Worm (Caenorhabditis elegans) whole organism, L4 larva: ENCODE measurements around the gene F37H8.5.

Source experiments
- R02D3.7 ChIP-seq: fragments of 150-350 bp; sonication (generic microtip); optimal IDR thresholded peaks from 3 replicates; lab custom pipeline; 2014; ENCODE audit warnings: missing biosample characterization, missing genetic modification characterization
- T20F7.1 ChIP-seq: fragments of 200-800 bp; sonication (Bioruptor generic); optimal IDR thresholded peaks from 2 replicates; lab custom pipeline; 2018; ENCODE audit warnings: mild to moderate bottlenecking, missing genetic modification characterization, missing compliant biosample characterization
- Y75B8A.6 ChIP-seq: fragments of 200-800 bp; sonication (Bioruptor generic); IDR thresholded peaks from 2 replicates; pipeline ENCODE4 v1.3.6; 2022; ENCODE audit warnings: missing genetic modification reagents, missing genetic modification characterization, missing compliant biosample characterization
- ZK337.2 ChIP-seq: fragments of 200-800 bp; sonication (Bioruptor generic); IDR thresholded peaks from 2 replicates; pipeline ENCODE4 v1.3.6; 2022; ENCODE audit warnings: missing genetic modification reagents, missing genetic modification characterization, missing compliant biosample characterization
- ZK546.5 ChIP-seq, 2 experiments: sonication (generic microtip); optimal IDR thresholded peaks; 2 replicates each; lab custom pipeline; 2017; ENCODE audit warnings: missing biosample characterization in 2 of 2, missing genetic modification characterization in 2 of 2
- aha-1 ChIP-seq: fragments of 150-350 bp; peaks from one replicate; lab custom pipeline; 2014; ENCODE audit warnings: missing biosample characterization, missing genetic modification characterization
- ceh-32 ChIP-seq: sonication (generic microtip); optimal IDR thresholded peaks from 2 replicates; lab custom pipeline; 2016; ENCODE audit warnings: mild to moderate bottlenecking, missing genetic modification characterization, missing compliant biosample characterization; ENCODE audit not compliant: poor library complexity
- ces-1 ChIP-seq: fragments of 150-350 bp; sonication (generic microtip); optimal IDR thresholded peaks from 4 replicates; lab custom pipeline; 2014; ENCODE audit warnings: missing biosample characterization, missing genetic modification reagents, missing genetic modification characterization
- daf-12 ChIP-seq: fragments of 150-350 bp; optimal IDR thresholded peaks from 2 replicates; lab custom pipeline; 2014; ENCODE audit warnings: missing biosample characterization, missing genetic modification reagents, missing genetic modification characterization
- daf-8 ChIP-seq: fragments of 200-800 bp; sonication (Bioruptor generic); IDR thresholded peaks from 2 replicates; pipeline ENCODE4 v1.3.6; 2022; ENCODE audit warnings: missing genetic modification characterization, missing compliant biosample characterization
- dmd-6 ChIP-seq: fragments of 200-800 bp; sonication (Bioruptor generic); IDR thresholded peaks from 2 replicates; pipeline ENCODE4 v1.3.6; 2022; ENCODE audit warnings: missing genetic modification reagents, missing genetic modification characterization, missing compliant biosample characterization
- dmd-8 ChIP-seq: fragments of 200-800 bp; sonication (Bioruptor generic); IDR thresholded peaks from 2 replicates; pipeline ENCODE4 v1.3.6; 2022; ENCODE audit warnings: missing genetic modification characterization, missing compliant biosample characterization
- dmd-9 ChIP-seq: fragments of 200-800 bp; sonication (Bioruptor generic); IDR thresholded peaks from 2 replicates; pipeline ENCODE4 v1.3.6; 2022; ENCODE audit warnings: missing genetic modification reagents, missing genetic modification characterization, missing compliant biosample characterization
- egl-27 ChIP-seq: sonication (generic microtip); optimal IDR thresholded peaks from 3 replicates; lab custom pipeline; 2017; ENCODE audit warnings: missing biosample characterization, missing genetic modification reagents, missing genetic modification characterization
- egl-43 ChIP-seq: fragments of 200-800 bp; sonication (Bioruptor generic); IDR thresholded peaks from 2 replicates; pipeline ENCODE4 v1.3.6; 2022; ENCODE audit warnings: missing genetic modification reagents, missing genetic modification characterization, missing compliant biosample characterization
- fos-1 ChIP-seq: fragments of 150-350 bp; optimal IDR thresholded peaks from 2 replicates; lab custom pipeline; 2014; ENCODE audit warnings: missing biosample characterization, missing genetic modification characterization
- hlh-30 ChIP-seq: sonication (generic microtip); optimal IDR thresholded peaks from 2 replicates; lab custom pipeline; 2017; ENCODE audit warnings: antibody characterized with exemption, mild to moderate bottlenecking, missing genetic modification characterization, missing compliant biosample characterization; ENCODE audit not compliant: insufficient read depth
- hmg-1.1 ChIP-seq: fragments of 200-800 bp; sonication (Bioruptor generic); IDR thresholded peaks from 2 replicates; pipeline ENCODE4 v1.3.6; 2022; ENCODE audit warnings: missing genetic modification reagents, missing genetic modification characterization, missing compliant biosample characterization
- jun-1 ChIP-seq: fragments of 150-350 bp; optimal IDR thresholded peaks from 2 replicates; lab custom pipeline; 2014; ENCODE audit warnings: missing biosample characterization, missing genetic modification reagents, missing genetic modification characterization
- lin-29 ChIP-seq: fragments of 200-800 bp; sonication (Bioruptor generic); IDR thresholded peaks from 2 replicates; pipeline ENCODE4 v1.3.6; 2022; ENCODE audit warnings: missing genetic modification reagents, missing genetic modification characterization, missing compliant biosample characterization
- mdl-1 ChIP-seq, 2 experiments: fragments of 150-350 bp in 1 of 2; sonication (generic microtip) in 1 of 2; optimal IDR thresholded peaks; 2 replicates each; lab custom pipeline; 2014 to 2017; ENCODE audit warnings: missing biosample characterization in 2 of 2, missing genetic modification characterization in 2 of 2
- nhr-102 ChIP-seq: sonication (generic microtip); optimal IDR thresholded peaks from 2 replicates; lab custom pipeline; 2016; ENCODE audit warnings: mild to moderate bottlenecking, missing genetic modification characterization, moderate library complexity, missing compliant biosample characterization
- nhr-111 ChIP-seq: fragments of 200-800 bp; sonication (Bioruptor generic); optimal IDR thresholded peaks from 2 replicates; lab custom pipeline; 2018; ENCODE audit warnings: mild to moderate bottlenecking, missing genetic modification characterization, missing compliant biosample characterization
- nhr-28 ChIP-seq: fragments of 150-350 bp; optimal IDR thresholded peaks from 2 replicates; lab custom pipeline; 2014; ENCODE audit warnings: missing biosample characterization, missing genetic modification characterization
- nhr-76 ChIP-seq: fragments of 150-350 bp; optimal IDR thresholded peaks from 2 replicates; lab custom pipeline; 2014; ENCODE audit warnings: missing biosample characterization, missing genetic modification characterization
- pqm-1 ChIP-seq: sonication (generic microtip); optimal IDR thresholded peaks from 2 replicates; lab custom pipeline; 2017; ENCODE audit warnings: missing biosample characterization, missing genetic modification characterization
- saeg-2 ChIP-seq: fragments of 200-800 bp; sonication (Bioruptor generic); IDR thresholded peaks from 2 replicates; pipeline ENCODE4 v1.3.6; 2022; ENCODE audit warnings: missing genetic modification reagents, missing genetic modification characterization, missing compliant biosample characterization
- set-16 ChIP-seq: fragments of 200-800 bp; sonication (Bioruptor generic); IDR thresholded peaks from 2 replicates; pipeline ENCODE4 v1.3.6; 2022; ENCODE audit warnings: missing genetic modification reagents, missing genetic modification characterization, missing compliant biosample characterization
- snpc-1.2 ChIP-seq: fragments of 200-800 bp; sonication (Bioruptor generic); IDR thresholded peaks from 2 replicates; pipeline ENCODE4 v1.3.6; 2022; ENCODE audit warnings: missing genetic modification reagents, missing genetic modification characterization, missing compliant biosample characterization
- snpc-4 ChIP-seq: fragments of 150-350 bp; optimal IDR thresholded peaks from 2 replicates; lab custom pipeline; 2014; ENCODE audit warnings: missing biosample characterization, missing genetic modification characterization
- spr-1 ChIP-seq: sonication (generic microtip); optimal IDR thresholded peaks from 2 replicates; lab custom pipeline; 2016; ENCODE audit warnings: mild to moderate bottlenecking, missing genetic modification characterization, missing compliant biosample characterization
- tag-97 ChIP-seq: fragments of 200-800 bp; sonication (Bioruptor generic); IDR thresholded peaks from 2 replicates; pipeline ENCODE4 v1.3.6; 2022; ENCODE audit warnings: missing genetic modification characterization, missing compliant biosample characterization
- vab-7 ChIP-seq: fragments of 200-800 bp; sonication (Bioruptor generic); IDR thresholded peaks from 2 replicates; pipeline ENCODE4 v1.3.6; 2022; ENCODE audit warnings: missing genetic modification reagents, missing genetic modification characterization, missing compliant biosample characterization
- zag-1 ChIP-seq: fragments of 150-350 bp; optimal IDR thresholded peaks from 2 replicates; lab custom pipeline; 2014; ENCODE audit warnings: missing biosample characterization, missing genetic modification characterization
- zfp-3 ChIP-seq: fragments of 200-800 bp; sonication (Bioruptor generic); conservative IDR thresholded peaks from 2 replicates; pipeline ENCODE4 v1.3.6; 2022; ENCODE audit warnings: missing genetic modification reagents, missing genetic modification characterization, missing compliant biosample characterization
- ztf-11 ChIP-seq: fragments of 150-350 bp; optimal IDR thresholded peaks from 2 replicates; lab custom pipeline; 2014; ENCODE audit warnings: missing biosample characterization, missing genetic modification characterization

F37H8.5 gene

ce11 chrII:11157660-11158059 is 30.3 kb upstream of the F37H8.5 start (continued):
- TF ChIP-seq Y75B8A.6 (no peak), zag-1 (no peak), pqm-1 (tag; lab: Kevin White, UChicago) (no peak), ceh-32 (tag; lab: Kevin White, UChicago) (no peak), lin-29 (GFP tag; lab: Robert Waterston, UW) (0 out of 2 replicates have a peak, but pooled peaks have one; percentile 44), jun-1 (tag; lab: Kevin White, UChicago) (no peak), nhr-111 (no peak), hmg-1.1 (peak; percentile 84), nhr-76 (tag; lab: Kevin White, UChicago) (no peak), dmd-6 (GFP tag; lab: Robert Waterston, UW) (peak; percentile 73), tag-97 (GFP tag; lab: Robert Waterston, UW) (no peak), dmd-8 (peak; percentile 83), spr-1 (tag; lab: Kevin White, UChicago) (no peak), nhr-102 (tag; lab: Kevin White, UChicago) (peak; percentile 16), daf-8 (GFP tag; lab: Robert Waterston, UW) (no peak), fos-1 (tag; lab: Kevin White, UChicago) (no peak)

- peak; percentile 5 for TF ChIP-seq nhr-28 (tag; lab: Kevin White, UChicago)
- TF ChIP-seq aha-1, result peak; percentile 65
- TF ChIP-seq daf-12 (tag; lab: Kevin White, UChicago), result no peak
- TF ChIP-seq, all 104 proteins: peak for 2
Measured at ce11 chrII:11161675-11162074, 26.3 kb upstream of the F37H8.5 start.

- TF ChIP-seq snpc-4 (tag; lab: Kevin White, UChicago) (no peak), saeg-2 (no peak), fos-1 (tag; lab: Kevin White, UChicago) (no peak), nhr-28 (tag; lab: Kevin White, UChicago) (peak; percentile 41), aha-1 (peak; percentile 6), nhr-102 (tag; lab: Kevin White, UChicago) (no peak), ZK337.2 (GFP tag; lab: Robert Waterston, UW) (no peak), zfp-3 (no peak), ZK546.5 (tag; optimal IDR thresholded peaks at IDR 0.05; lab: Kevin White, UChicago) (no peak), egl-27 (tag; lab: Kevin White, UChicago) (no peak), egl-43 (GFP tag; lab: Robert Waterston, UW) (no peak), T20F7.1 (GFP tag; lab: Kevin White, UChicago) (no peak), dmd-8 (no peak), snpc-1.2 (GFP tag; lab: Robert Waterston, UW) (no peak), zag-1 (no peak), set-16 (no peak), mdl-1 (tag; optimal IDR thresholded peaks at IDR 0.05; lab: Kevin White, UChicago) (no peak)
Measured at ce11 chrII:11162390-11162789, 25.6 kb upstream of the F37H8.5 start, which contains the start of gene ptr-13. ptr-13 (minus strand) TSS chrII:11162481.

DNA sequence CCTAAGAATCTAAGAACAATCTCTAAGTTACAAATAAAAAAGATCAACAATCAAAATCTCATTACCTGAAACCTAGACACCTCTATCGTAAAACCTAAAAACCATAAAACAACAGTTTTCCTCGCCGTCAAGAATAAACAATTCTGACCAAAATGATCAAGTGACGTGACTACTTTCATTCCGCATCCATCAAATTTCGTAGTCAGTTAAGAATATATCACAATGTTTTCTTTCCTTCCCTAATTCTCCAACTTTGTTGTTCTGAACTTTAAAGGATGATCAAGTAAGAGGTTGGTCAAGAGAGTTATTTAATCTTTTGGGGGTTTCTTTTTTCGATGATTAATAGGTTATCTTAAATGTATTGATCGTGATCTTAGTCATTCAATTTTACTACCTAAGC is 24.7 kb upstream of the F37H8.5 start:
- TF ChIP-seq ztf-11 (no peak), vab-7 (GFP tag; lab: Robert Waterston, UW) (no peak), ces-1 (no peak), egl-27 (tag; lab: Kevin White, UChicago) (no peak), hlh-30 (peak; percentile 23), set-16 (no peak), dmd-9 (no peak), R02D3.7 (tag; lab: Kevin White, UChicago) (no peak), nhr-28 (tag; lab: Kevin White, UChicago) (peak; percentile 67)
